Worm (Caenorhabditis elegans) whole organism, young adult: ENCODE results near the gene D1054.3.

Source experiments
- B0336.3 ChIP-seq: fragments of 200-800 bp; sonication (Bioruptor generic); IDR thresholded peaks from 2 replicates; pipeline ENCODE4 v1.3.6; 2022; ENCODE audit warnings: missing genetic modification characterization, missing compliant biosample characterization
- C06A6.2 ChIP-seq: fragments of 200-800 bp; sonication (Bioruptor generic); conservative IDR thresholded peaks from 2 replicates; pipeline ENCODE4 v1.3.6; 2022; ENCODE audit warnings: missing genetic modification characterization, missing compliant biosample characterization
- F52B5.7 ChIP-seq: sonication (generic microtip); optimal IDR thresholded peaks from 2 replicates; lab custom pipeline; 2016; ENCODE audit warnings: mild to moderate bottlenecking, missing genetic modification characterization, missing compliant biosample characterization
- K12H6.12 ChIP-seq: fragments of 200-800 bp; sonication (Bioruptor generic); optimal IDR thresholded peaks from 2 replicates; lab custom pipeline; 2018; ENCODE audit warnings: mild to moderate bottlenecking, missing genetic modification characterization, missing compliant biosample characterization
- Y53G8AR.9 ChIP-seq: fragments of 200-800 bp; sonication (Bioruptor generic); conservative IDR thresholded peaks from 2 replicates; pipeline ENCODE4 v1.3.6; 2022; ENCODE audit warnings: missing genetic modification reagents, missing genetic modification characterization, missing compliant biosample characterization
- ZK185.1 ChIP-seq: sonication (generic microtip); optimal IDR thresholded peaks from 2 replicates; lab custom pipeline; 2016; ENCODE audit warnings: mild to moderate bottlenecking, missing genetic modification characterization, missing compliant biosample characterization; ENCODE audit not compliant: poor library complexity, severe bottlenecking
- attf-3 ChIP-seq: fragments of 200-800 bp; sonication (Bioruptor generic); conservative IDR thresholded peaks from 2 replicates; pipeline ENCODE4 v1.3.6; 2022; ENCODE audit warnings: missing genetic modification reagents, missing genetic modification characterization, missing compliant biosample characterization
- ccch-3 ChIP-seq: fragments of 200-800 bp; sonication (Bioruptor generic); optimal IDR thresholded peaks from 2 replicates; lab custom pipeline; 2018; ENCODE audit warnings: mild to moderate bottlenecking, missing genetic modification characterization, missing compliant biosample characterization
- ceh-91 ChIP-seq: fragments of 200-800 bp; sonication (Bioruptor generic); IDR thresholded peaks from 2 replicates; pipeline ENCODE4 v1.3.6; 2022; ENCODE audit warnings: missing genetic modification reagents, missing genetic modification characterization, missing compliant biosample characterization
- egl-44 ChIP-seq: fragments of 200-800 bp; sonication (Bioruptor generic); IDR thresholded peaks from 2 replicates; pipeline ENCODE4 v1.3.6; 2022; ENCODE audit warnings: missing genetic modification reagents, missing genetic modification characterization, missing compliant biosample characterization
- egrh-3 ChIP-seq: fragments of 200-800 bp; sonication (Bioruptor generic); IDR thresholded peaks from 2 replicates; pipeline ENCODE4 v1.3.6; 2022; ENCODE audit warnings: missing genetic modification reagents, missing genetic modification characterization, missing compliant biosample characterization
- fkh-3 ChIP-seq: sonication (generic microtip); optimal IDR thresholded peaks from 2 replicates; lab custom pipeline; 2016; ENCODE audit warnings: mild to moderate bottlenecking, missing genetic modification characterization, missing compliant biosample characterization
- hmg-1.2 ChIP-seq: fragments of 200-800 bp; sonication (Bioruptor generic); IDR thresholded peaks from 2 replicates; pipeline ENCODE4 v1.3.6; 2022; ENCODE audit warnings: missing genetic modification reagents, missing genetic modification characterization, missing compliant biosample characterization
- hrde-1 ChIP-seq: sonication (generic microtip); optimal IDR thresholded peaks from 2 replicates; lab custom pipeline; 2016; ENCODE audit warnings: missing genetic modification characterization, mild to moderate bottlenecking, missing compliant biosample characterization, moderate library complexity, missing genotype, missing genetic modification reagents, borderline replicate concordance
- lin-26 ChIP-seq: fragments of 200-800 bp; sonication (Bioruptor generic); IDR thresholded peaks from 2 replicates; pipeline ENCODE4 v1.3.6; 2022; ENCODE audit warnings: missing genetic modification reagents, missing genetic modification characterization, missing compliant biosample characterization
- lin-35 ChIP-seq, 3 experiments: fragments of 150-350 bp in 2 of 3; sonication (generic microtip) in 1 of 3; optimal IDR thresholded peaks; 2 replicates each; lab custom pipeline; 2014 to 2018; ENCODE audit warnings: missing biosample characterization in 3 of 3, missing genetic modification characterization in 3 of 3, missing genetic modification reagents in 3 of 3
- lin-40 ChIP-seq: sonication (generic microtip); optimal IDR thresholded peaks from 2 replicates; lab custom pipeline; 2016; ENCODE audit warnings: missing genetic modification characterization, mild to moderate bottlenecking, missing compliant biosample characterization, missing genotype, missing genetic modification reagents
- lsl-1 ChIP-seq: fragments of 200-800 bp; sonication (Bioruptor generic); optimal IDR thresholded peaks from 2 replicates; lab custom pipeline; 2018; ENCODE audit warnings: mild to moderate bottlenecking, missing genetic modification characterization, moderate library complexity, missing compliant biosample characterization
- lsy-27 ChIP-seq: sonication (generic microtip); optimal IDR thresholded peaks from 2 replicates; lab custom pipeline; 2017; ENCODE audit warnings: missing genetic modification characterization, mild to moderate bottlenecking, missing compliant biosample characterization, antibody characterized with exemption, missing genotype, borderline replicate concordance; ENCODE audit not compliant: insufficient read depth
- madf-10 ChIP-seq: sonication (generic microtip); optimal IDR thresholded peaks from 2 replicates; lab custom pipeline; 2016; ENCODE audit warnings: mild to moderate bottlenecking, missing genetic modification characterization, missing compliant biosample characterization
- mcd-1 ChIP-seq: fragments of 200-800 bp; sonication (Bioruptor generic); IDR thresholded peaks from 2 replicates; pipeline ENCODE4 v1.3.6; 2022; ENCODE audit warnings: missing genetic modification reagents, missing genetic modification characterization, missing compliant biosample characterization
- mel-28 ChIP-seq: sonication (generic microtip); optimal IDR thresholded peaks from 2 replicates; lab custom pipeline; 2016; ENCODE audit warnings: borderline replicate concordance, mild to moderate bottlenecking, missing genetic modification characterization, missing compliant biosample characterization
- nfya-2 ChIP-seq: fragments of 200-800 bp; sonication (Bioruptor generic); IDR thresholded peaks from 2 replicates; pipeline ENCODE4 v1.3.6; 2022; ENCODE audit warnings: missing genetic modification reagents, missing genetic modification characterization, missing compliant biosample characterization
- nfyb-1 ChIP-seq: fragments of 200-800 bp; sonication (Bioruptor generic); IDR thresholded peaks from 2 replicates; pipeline ENCODE4 v1.3.6; 2022; ENCODE audit warnings: missing genetic modification reagents, missing genetic modification characterization, missing compliant biosample characterization
- nhr-120 ChIP-seq: fragments of 200-800 bp; sonication (Bioruptor generic); IDR thresholded peaks from 2 replicates; pipeline ENCODE4 v1.3.6; 2022; ENCODE audit warnings: missing genetic modification characterization, missing compliant biosample characterization
- nhr-27 ChIP-seq: fragments of 200-800 bp; sonication (Bioruptor generic); optimal IDR thresholded peaks from 2 replicates; lab custom pipeline; 2018; ENCODE audit warnings: mild to moderate bottlenecking, missing genetic modification characterization, moderate library complexity, missing compliant biosample characterization
- rec-8 ChIP-seq, 2 experiments: sonication (generic microtip); optimal IDR thresholded peaks; 2 replicates each; lab custom pipeline; 2016; ENCODE audit warnings: mild to moderate bottlenecking in 2 of 2, missing genetic modification characterization in 2 of 2, missing genetic modification reagents in 2 of 2, missing genotype in 2 of 2, missing biosample characterization in 1 of 2, missing compliant biosample characterization in 1 of 2, moderate library complexity in 1 of 2
- snpc-1.1 ChIP-seq: sonication (generic microtip); optimal IDR thresholded peaks from 2 replicates; lab custom pipeline; 2017; ENCODE audit warnings: missing genetic modification characterization, mild to moderate bottlenecking, missing compliant biosample characterization, antibody characterized with exemption, moderate library complexity, missing genotype, missing genetic modification reagents; ENCODE audit not compliant: insufficient read depth
- snpc-4 ChIP-seq, 5 experiments: fragments of 150-350 bp in 1 of 5; sonication (generic microtip) in 4 of 5; optimal IDR thresholded peaks; 2 replicates each; lab custom pipeline; 2014 to 2018; ENCODE audit warnings: missing genetic modification characterization in 5 of 5, missing biosample characterization in 3 of 5, antibody characterized with exemption in 2 of 5, mild to moderate bottlenecking in 2 of 5, missing compliant biosample characterization in 2 of 5, missing genotype in 2 of 5, moderate library complexity in 2 of 5, missing genetic modification reagents in 1 of 5
- tlf-1 ChIP-seq: fragments of 200-800 bp; sonication (Bioruptor generic); optimal IDR thresholded peaks from 2 replicates; lab custom pipeline; 2018; ENCODE audit warnings: mild to moderate bottlenecking, missing genetic modification characterization, missing compliant biosample characterization
- zfh-2 ChIP-seq: fragments of 200-800 bp; sonication (Bioruptor generic); conservative IDR thresholded peaks from 2 replicates; pipeline ENCODE4 v1.3.6; 2022; ENCODE audit warnings: missing genetic modification reagents, missing genetic modification characterization, missing compliant biosample characterization
- ztf-18 ChIP-seq: sonication (generic microtip); optimal IDR thresholded peaks from 2 replicates; lab custom pipeline; 2016; ENCODE audit warnings: missing genotype, mild to moderate bottlenecking, missing genetic modification characterization, missing compliant biosample characterization
- ztf-22 ChIP-seq: fragments of 200-800 bp; sonication (Bioruptor generic); optimal IDR thresholded peaks from 2 replicates; lab custom pipeline; 2018; ENCODE audit warnings: mild to moderate bottlenecking, missing genetic modification characterization, moderate library complexity, missing compliant biosample characterization

D1054.3 gene

DNA sequence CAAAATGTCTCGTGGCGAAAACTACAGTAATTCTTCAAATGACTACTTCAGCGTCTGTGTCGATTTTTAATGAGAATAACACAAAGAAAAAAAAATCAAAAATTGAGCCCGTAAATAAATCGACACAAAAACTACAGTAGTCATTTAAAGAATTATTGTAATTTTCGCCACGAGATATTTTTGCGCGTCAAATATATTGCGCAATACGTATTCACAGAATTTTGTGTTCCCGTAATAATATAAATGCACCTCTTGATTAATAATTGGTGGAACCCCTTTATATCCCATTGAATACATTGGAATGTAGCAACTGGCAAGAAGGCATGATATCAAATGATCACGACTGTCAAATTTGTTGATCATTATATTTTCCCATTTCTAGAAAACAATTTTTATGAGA is 2.4 kb upstream of the D1054.3 start:
- TF ChIP-seq fkh-3 (tag; lab: Kevin White, UChicago) (no peak), ceh-91 (GFP tag; lab: Robert Waterston, UW) (no peak), ccch-3 (no peak), rec-8 (tag; optimal IDR thresholded peaks at IDR 0.05; lab: Kevin White, UChicago) (no peak), hrde-1 (tag; lab: Kevin White, UChicago) (no peak), egrh-3 (GFP tag; lab: Robert Waterston, UW) (no peak), nfya-2 (GFP tag; lab: Robert Waterston, UW) (no peak), madf-10 (tag; lab: Kevin White, UChicago) (no peak), lin-40 (tag; lab: Kevin White, UChicago) (no peak), snpc-1.1 (tag; lab: Kevin White, UChicago) (no peak), C06A6.2 (no peak), ztf-22 (GFP tag; lab: Kevin White, UChicago) (no peak)

DNA sequence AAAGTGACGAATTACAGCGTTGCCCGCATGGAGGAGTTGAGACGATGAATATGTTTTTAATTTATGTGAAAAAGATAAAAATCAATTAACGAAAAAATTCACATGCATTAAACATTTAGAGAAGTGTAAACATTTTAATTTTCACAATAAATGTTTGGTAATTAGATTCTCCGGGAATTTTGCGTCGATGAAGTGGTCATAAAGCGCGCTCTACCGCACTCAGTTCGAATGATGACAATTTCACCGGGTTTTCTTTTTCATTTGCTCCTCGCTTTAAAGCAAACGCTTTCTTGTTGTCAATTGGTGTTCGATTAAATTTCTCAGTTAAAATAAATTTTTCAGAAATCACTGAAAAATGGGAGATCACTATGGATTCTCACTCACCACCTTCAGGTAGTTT is 1.2 kb upstream of the D1054.3 start, which contains the start of the genes D1054.1 and pas-2:
D1054.1 (minus strand) TSS at position 192 of the 400 bp plus-strand sequence.
pas-2 (plus strand) TSS at position 343 of the 400 bp plus-strand sequence.
- TF ChIP-seq B0336.3 (GFP tag; lab: Robert Waterston, UW) (no peak), nhr-120 (GFP tag; lab: Robert Waterston, UW) (no peak), egl-44 (no peak), nhr-27 (no peak), snpc-4 (GFP tag; optimal IDR thresholded peaks at IDR 0.05; lab: Kevin White, UChicago) (no peak), snpc-4 (tag; optimal IDR thresholded peaks at IDR 0.05; lab: Kevin White, UChicago) (peak in 1 of 4 experiments; percentile 33), mcd-1 (GFP tag; lab: Robert Waterston, UW) (peak; percentile 40; the same call in 1 of the 2 replicates), tlf-1 (GFP tag; lab: Kevin White, UChicago) (no peak), hmg-1.2 (no peak)

- no peak for TF ChIP-seq mel-28
- TF ChIP-seq lin-35 (GFP tag; optimal IDR thresholded peaks at IDR 0.05; lab: Kevin White, UChicago) = no peak
- no peak for TF ChIP-seq F52B5.7 (tag; lab: Kevin White, UChicago)
- TF ChIP-seq attf-3 = no peak
- no peak for TF ChIP-seq lin-26 (GFP tag; lab: Robert Waterston, UW)
- TF ChIP-seq hrde-1 (tag; lab: Kevin White, UChicago) = no peak
- TF ChIP-seq ztf-18 (tag; lab: Kevin White, UChicago) = no peak
- TF ChIP-seq lsl-1 = no peak
- TF ChIP-seq lsy-27 (tag; lab: Kevin White, UChicago) = no peak
- TF ChIP-seq zfh-2 (GFP tag; lab: Robert Waterston, UW) = no peak
- TF ChIP-seq nfyb-1 (GFP tag; lab: Robert Waterston, UW) = no peak
- TF ChIP-seq K12H6.12 = no peak
- no peak for TF ChIP-seq ZK185.1 (tag; lab: Kevin White, UChicago)
- no peak for TF ChIP-seq Y53G8AR.9 (GFP tag; lab: Robert Waterston, UW)
- TF ChIP-seq tlf-1 (GFP tag; lab: Kevin White, UChicago) = no peak
- TF ChIP-seq, all 124 proteins: peak for 0
Measured at ce11 chrV:10773216-10773615, 2.0 kb downstream of the D1054.3 start.
